Fruit fly (Drosophila melanogaster) whole organism, embryonic: ENCODE measurements around the gene crq.

Source experiments
- Adf1 ChIP-seq: fragments of 200-800 bp; sonication (Bioruptor generic); IDR thresholded peaks from 2 replicates; pipeline ENCODE4 v1.3.6; 2022; ENCODE audit warnings: missing biosample characterization, missing genetic modification characterization
- Awh ChIP-seq: fragments of 200-800 bp; sonication (Bioruptor generic); IDR thresholded peaks from 2 replicates; pipeline ENCODE4, ENCODE4 v1.3.6; 2022; ENCODE audit warnings: missing biosample characterization, missing genetic modification characterization
- Bgb ChIP-seq: fragments of 200-800 bp; sonication (Bioruptor generic); IDR thresholded peaks from 2 replicates; pipeline ENCODE4 v1.3.6; 2022; ENCODE audit warnings: missing biosample characterization, missing genetic modification characterization; ENCODE audit not compliant: partially characterized antibody
- BtbVII ChIP-seq: fragments of 200-800 bp; sonication (Bioruptor generic); optimal IDR thresholded peaks from 3 replicates; lab custom pipeline; 2017; ENCODE audit warnings: missing biosample characterization, mild to moderate bottlenecking, missing genetic modification characterization
- CG11560 ChIP-seq: fragments of 200-800 bp; sonication (Bioruptor generic); IDR thresholded peaks from 3 replicates; pipeline ENCODE4 v1.3.6; 2022; ENCODE audit warnings: missing biosample characterization, missing genetic modification characterization
- CG12942 ChIP-seq: fragments of 200-800 bp; sonication (Bioruptor generic); optimal IDR thresholded peaks from 3 replicates; lab custom pipeline; 2016; ENCODE audit warnings: missing biosample characterization, missing genetic modification characterization
- CG13424 ChIP-seq: fragments of 200-800 bp; sonication (Bioruptor generic); optimal IDR thresholded peaks from 2 replicates; lab custom pipeline; 2019; ENCODE audit warnings: missing biosample characterization, mild to moderate bottlenecking, missing genetic modification characterization, moderate library complexity
- CG13624 ChIP-seq: fragments of 200-800 bp; sonication (Bioruptor generic); optimal IDR thresholded peaks from 2 replicates; lab custom pipeline; 2016; ENCODE audit warnings: missing biosample characterization, missing genetic modification characterization
- CG14860 ChIP-seq: fragments of 200-800 bp; sonication (Bioruptor generic); IDR thresholded peaks from 3 replicates; pipeline ENCODE4 v1.3.6; 2022; ENCODE audit warnings: missing biosample characterization, missing genetic modification characterization; ENCODE audit not compliant: partially characterized antibody
- CG1529 ChIP-seq: fragments of 200-800 bp; sonication (Bioruptor generic); optimal IDR thresholded peaks from 3 replicates; lab custom pipeline; 2018; ENCODE audit warnings: missing biosample characterization, missing genetic modification characterization
- CG1647 ChIP-seq: fragments of 200-800 bp; sonication (Bioruptor generic); optimal IDR thresholded peaks from 3 replicates; lab custom pipeline; 2016; ENCODE audit warnings: missing biosample characterization, missing genetic modification characterization
- CG17612 ChIP-seq: fragments of 200-800 bp; sonication (Bioruptor generic); IDR thresholded peaks from 2 replicates; pipeline ENCODE4 v1.3.6; 2022; ENCODE audit warnings: missing biosample characterization, missing genetic modification characterization
- CG18476 ChIP-seq: fragments of 200-800 bp; sonication (Bioruptor generic); optimal IDR thresholded peaks from 2 replicates; lab custom pipeline; 2016; ENCODE audit warnings: missing biosample characterization, mild to moderate bottlenecking, missing genetic modification characterization
- CG18599 ChIP-seq: fragments of 200-800 bp; sonication (Bioruptor generic); optimal IDR thresholded peaks from 3 replicates; lab custom pipeline; 2017; ENCODE audit warnings: missing biosample characterization, missing genetic modification characterization, mild to moderate bottlenecking, moderate library complexity, missing genetic modification reagents
- CG3065 ChIP-seq: fragments of 200-800 bp; sonication (Bioruptor generic); optimal IDR thresholded peaks from 2 replicates; lab custom pipeline; 2016; ENCODE audit warnings: missing biosample characterization, missing genetic modification characterization
- CG3163 ChIP-seq: fragments of 200-800 bp; sonication (Bioruptor generic); optimal IDR thresholded peaks from 3 replicates; lab custom pipeline; 2016; ENCODE audit warnings: missing biosample characterization, missing genetic modification characterization
- CG33557 ChIP-seq: fragments of 200-800 bp; sonication (Bioruptor generic); optimal IDR thresholded peaks from 2 replicates; lab custom pipeline; 2019; ENCODE audit warnings: missing biosample characterization, mild to moderate bottlenecking, missing genetic modification characterization, moderate library complexity
- CG3838 ChIP-seq: fragments of 200-800 bp; sonication (Bioruptor generic); optimal IDR thresholded peaks from 3 replicates; lab custom pipeline; 2016; ENCODE audit warnings: missing biosample characterization, missing genetic modification characterization
- CG3995 ChIP-seq: fragments of 200-800 bp; sonication (Bioruptor generic); optimal IDR thresholded peaks from 3 replicates; lab custom pipeline; 2016; ENCODE audit warnings: missing biosample characterization, missing genetic modification characterization
- CG42726 ChIP-seq: fragments of 200-800 bp; sonication (Bioruptor generic); IDR thresholded peaks from 2 replicates; pipeline ENCODE4 v1.3.6; 2022; ENCODE audit warnings: missing biosample characterization, missing genetic modification characterization; ENCODE audit not compliant: partially characterized antibody
- CG43689 ChIP-seq: fragments of 200-800 bp; sonication (Bioruptor generic); IDR thresholded peaks from 2 replicates; pipeline ENCODE4 v1.3.6; 2022; ENCODE audit warnings: missing biosample characterization, missing genetic modification characterization
- CG6683 ChIP-seq: fragments of 200-800 bp; sonication (Bioruptor generic); optimal IDR thresholded peaks from 2 replicates; lab custom pipeline; 2017; ENCODE audit warnings: missing biosample characterization, mild to moderate bottlenecking, missing genetic modification characterization, missing genetic modification reagents
- CG6791 ChIP-seq: fragments of 200-800 bp; sonication (Bioruptor generic); IDR thresholded peaks from 3 replicates; pipeline ENCODE4 v1.3.6; 2022; ENCODE audit warnings: missing biosample characterization, missing genetic modification characterization; ENCODE audit not compliant: partially characterized antibody
- CG8089 ChIP-seq: fragments of 200-800 bp; sonication (Bioruptor generic); optimal IDR thresholded peaks from 3 replicates; lab custom pipeline; 2016; ENCODE audit warnings: missing biosample characterization, missing genetic modification characterization
- CG8281 ChIP-seq: fragments of 200-800 bp; sonication (Bioruptor generic); optimal IDR thresholded peaks from 2 replicates; lab custom pipeline; 2018; ENCODE audit warnings: missing biosample characterization, mild to moderate bottlenecking, missing genetic modification characterization, moderate library complexity
- CTCF ChIP-seq: fragments of 200-800 bp; sonication (Bioruptor generic); optimal IDR thresholded peaks from 2 replicates; lab custom pipeline; 2017; ENCODE audit warnings: missing biosample characterization, mild to moderate bottlenecking, missing genetic modification characterization, moderate library complexity
- Dbx ChIP-seq: fragments of 200-800 bp; sonication (Bioruptor generic); IDR thresholded peaks from 3 replicates; pipeline ENCODE4 v1.3.6; 2022; ENCODE audit warnings: missing biosample characterization, missing genetic modification characterization
- Dek ChIP-seq: fragments of 200-800 bp; sonication (Bioruptor generic); optimal IDR thresholded peaks from 3 replicates; lab custom pipeline; 2019; ENCODE audit warnings: missing biosample characterization, mild to moderate bottlenecking, missing genetic modification characterization, moderate library complexity
- Hmx ChIP-seq: fragments of 200-800 bp; sonication (Bioruptor generic); optimal IDR thresholded peaks from 2 replicates; lab custom pipeline; 2016; ENCODE audit warnings: missing biosample characterization, missing genetic modification characterization
- PHDP ChIP-seq: fragments of 200-800 bp; sonication (Bioruptor generic); optimal IDR thresholded peaks from 3 replicates; lab custom pipeline; 2018; ENCODE audit warnings: missing biosample characterization, mild to moderate bottlenecking, missing genetic modification characterization, moderate library complexity
- Ravus ChIP-seq: fragments of 200-800 bp; sonication (Bioruptor generic); IDR thresholded peaks from 2 replicates; pipeline ENCODE4 v1.3.6; 2022; ENCODE audit warnings: missing biosample characterization, missing genetic modification characterization
- Side ChIP-seq: fragments of 200-800 bp; sonication (Bioruptor generic); optimal IDR thresholded peaks from 2 replicates; lab custom pipeline; 2016; ENCODE audit warnings: missing biosample characterization, missing genetic modification characterization
- ac ChIP-seq: fragments of 200-800 bp; sonication (Bioruptor generic); optimal IDR thresholded peaks from 3 replicates; lab custom pipeline; 2017; ENCODE audit warnings: missing biosample characterization, mild to moderate bottlenecking, missing genetic modification characterization
- amos ChIP-seq: fragments of 200-800 bp; sonication (Bioruptor generic); IDR thresholded peaks from 2 replicates; pipeline ENCODE4 v1.3.6; 2022; ENCODE audit warnings: missing biosample characterization, missing genetic modification characterization; ENCODE audit not compliant: partially characterized antibody
- ato ChIP-seq: fragments of 200-800 bp; sonication (Bioruptor generic); IDR thresholded peaks from 2 replicates; pipeline ENCODE4 v1.3.6; 2022; ENCODE audit warnings: missing biosample characterization, missing genetic modification characterization; ENCODE audit not compliant: partially characterized antibody
- da ChIP-seq: fragments of 200-800 bp; sonication (Bioruptor generic); optimal IDR thresholded peaks from 2 replicates; lab custom pipeline; 2016; ENCODE audit warnings: missing biosample characterization, missing genetic modification characterization
- ftz-f1 ChIP-seq: fragments of 200-800 bp; sonication (Bioruptor generic); optimal IDR thresholded peaks from 2 replicates; lab custom pipeline; 2016; ENCODE audit warnings: missing biosample characterization, missing genetic modification characterization
- gcm ChIP-seq: fragments of 200-800 bp; sonication (Bioruptor generic); optimal IDR thresholded peaks from 2 replicates; lab custom pipeline; 2019; ENCODE audit warnings: missing biosample characterization, mild to moderate bottlenecking, missing genetic modification characterization, moderate library complexity
- inv ChIP-seq: fragments of 200-800 bp; sonication (Bioruptor generic); IDR thresholded peaks from 2 replicates; pipeline ENCODE4 v1.3.6; 2022; ENCODE audit warnings: missing biosample characterization, missing genetic modification characterization; ENCODE audit not compliant: partially characterized antibody
- jumu ChIP-seq: fragments of 200-800 bp; sonication (Bioruptor generic); optimal IDR thresholded peaks from 3 replicates; lab custom pipeline; 2016; ENCODE audit warnings: missing biosample characterization, missing genetic modification characterization
- kah ChIP-seq: fragments of 200-800 bp; sonication (Bioruptor generic); optimal IDR thresholded peaks from 2 replicates; lab custom pipeline; 2018; ENCODE audit warnings: missing biosample characterization, mild to moderate bottlenecking, missing genetic modification characterization
- pb ChIP-seq: fragments of 200-800 bp; sonication (Bioruptor generic); optimal IDR thresholded peaks from 3 replicates; lab custom pipeline; 2016; ENCODE audit warnings: missing biosample characterization, missing genetic modification characterization
- peb ChIP-seq: fragments of 200-800 bp; sonication (Bioruptor generic); IDR thresholded peaks from 2 replicates; pipeline ENCODE4 v1.3.6; 2022; ENCODE audit warnings: missing biosample characterization, missing genetic modification characterization
- pnt ChIP-seq: fragments of 200-800 bp; sonication (Bioruptor generic); optimal IDR thresholded peaks from 3 replicates; lab custom pipeline; 2016; ENCODE audit warnings: missing biosample characterization, missing genetic modification characterization
- ranshi ChIP-seq: fragments of 200-800 bp; sonication (Bioruptor generic); IDR thresholded peaks from 2 replicates; pipeline ENCODE4 v1.3.6; 2022; ENCODE audit warnings: missing biosample characterization, missing genetic modification characterization
- slbo ChIP-seq: fragments of 200-800 bp; sonication (Bioruptor generic); IDR thresholded peaks from 2 replicates; pipeline ENCODE4 v1.3.6; 2022; ENCODE audit warnings: missing biosample characterization, missing genetic modification characterization
- tgo ChIP-seq: fragments of 200-800 bp; sonication (Bioruptor generic); IDR thresholded peaks from 3 replicates; pipeline ENCODE4 v1.3.6; 2022; ENCODE audit warnings: missing biosample characterization, missing genetic modification characterization
- trem ChIP-seq: fragments of 200-800 bp; optimal IDR thresholded peaks from 3 replicates; lab custom pipeline; 2019; ENCODE audit warnings: missing biosample characterization, mild to moderate bottlenecking, missing genetic modification characterization, moderate library complexity
- tx ChIP-seq: fragments of 200-800 bp; sonication (Bioruptor generic); optimal IDR thresholded peaks from 2 replicates; lab custom pipeline; 2016; ENCODE audit warnings: missing biosample characterization, missing genetic modification characterization
- vnd ChIP-seq: fragments of 200-800 bp; sonication (Bioruptor generic); IDR thresholded peaks from 3 replicates; pipeline ENCODE4 v1.3.6; 2022; ENCODE audit warnings: missing biosample characterization, missing genetic modification characterization; ENCODE audit not compliant: partially characterized antibody

crq gene

dm6 chr2L:487719-488547 is 35.1 kb upstream of the crq start (continued):
- no peak for TF ChIP-seq CG14860 (GFP tag; lab: Robert Waterston, UW)
- peak; percentile 25 for TF ChIP-seq tx (GFP tag; lab: Kevin White, UChicago)
- no peak for TF ChIP-seq CG8089 (GFP tag; lab: Kevin White, UChicago)
- TF ChIP-seq trem: no peak
- TF ChIP-seq da: no peak
- TF ChIP-seq CG17612 (GFP tag; lab: Robert Waterston, UW): no peak
- TF ChIP-seq BtbVII (GFP tag; lab: Kevin White, UChicago): peak; percentile 14
- peak; percentile 32 for TF ChIP-seq PHDP (tag; lab: Kevin White, UChicago)
- no peak for TF ChIP-seq Dek
- TF ChIP-seq ac (GFP tag; lab: Kevin White, UChicago): no peak
- 0 out of 2 replicates have a peak, but pooled peaks have one; percentile 15 for TF ChIP-seq slbo (GFP tag; lab: Robert Waterston, UW)
- TF ChIP-seq CG11560: no peak
- TF ChIP-seq pnt (GFP tag; lab: Kevin White, UChicago): no peak
- TF ChIP-seq CG6683 (GFP tag; lab: Kevin White, UChicago): no peak
- no peak for TF ChIP-seq vnd
- TF ChIP-seq CG8281: no peak
- peak; percentile 38 for TF ChIP-seq CG18599
- 0 out of 2 replicates have a peak, but pooled peaks have one; percentile 10 for TF ChIP-seq ranshi (GFP tag; lab: Robert Waterston, UW)
- no peak for TF ChIP-seq CG6791 (GFP tag; lab: Robert Waterston, UW)
- no peak for TF ChIP-seq CTCF (GFP tag; lab: Kevin White, UChicago)
- no peak for TF ChIP-seq Adf1 (GFP tag; lab: Robert Waterston, UW)
- TF ChIP-seq ato (GFP tag; lab: Robert Waterston, UW): no peak
- TF ChIP-seq inv: no peak
- TF ChIP-seq Bgb (GFP tag; lab: Robert Waterston, UW): no peak
- TF ChIP-seq CG3163 (GFP tag; lab: Kevin White, UChicago): peak; percentile 82
- TF ChIP-seq CG18476 (GFP tag; lab: Kevin White, UChicago): no peak
- 0 out of 3 replicates have a peak, but pooled peaks have one; percentile 26 for TF ChIP-seq Dbx
- TF ChIP-seq CG13624: no peak
- TF ChIP-seq kah (GFP tag; lab: Kevin White, UChicago): no peak
- no peak for TF ChIP-seq amos (GFP tag; lab: Robert Waterston, UW)
- TF ChIP-seq gcm: no peak
- TF ChIP-seq peb (GFP tag; lab: Robert Waterston, UW): no peak
- no peak for TF ChIP-seq Side (GFP tag; lab: Kevin White, UChicago)
- no peak for TF ChIP-seq ftz-f1 (GFP tag; lab: Kevin White, UChicago)
- no peak for TF ChIP-seq pb
- TF ChIP-seq Hmx (GFP tag; lab: Kevin White, UChicago): no peak
- no peak for TF ChIP-seq CG42726 (GFP tag; lab: Robert Waterston, UW)
- peak; percentile 50 for TF ChIP-seq CG13424 (tag; lab: Kevin White, UChicago)
- peak; percentile 23 for TF ChIP-seq jumu (GFP tag; lab: Kevin White, UChicago)
- no peak for TF ChIP-seq CG3838 (GFP tag; lab: Kevin White, UChicago)
- no peak for TF ChIP-seq CG3995 (GFP tag; lab: Kevin White, UChicago)
- no peak for TF ChIP-seq CG33557
- TF ChIP-seq CG1529 (GFP tag; lab: Kevin White, UChicago): no peak
- TF ChIP-seq CG1647 (GFP tag; lab: Kevin White, UChicago): no peak
- no peak for TF ChIP-seq Ravus (GFP tag; lab: Robert Waterston, UW)
- no peak for TF ChIP-seq CG12942 (GFP tag; lab: Kevin White, UChicago)
- no peak for TF ChIP-seq CG3065 (GFP tag; lab: Kevin White, UChicago)
- TF ChIP-seq Awh (GFP tag; lab: Robert Waterston, UW): no peak
- no peak for TF ChIP-seq CG43689 (GFP tag; lab: Robert Waterston, UW)
- 0 out of 3 replicates have a peak, but pooled peaks have one; percentile 20 for TF ChIP-seq tgo (GFP tag; lab: Robert Waterston, UW)
